ENCODE assay signal across 5 worm cellular contexts in genomic region chrIII:1824264-1824922, ce11.
A peak's percentile ranks its signal among the peaks of the same experiment; 100 is the strongest.
TF ChIP-seq lines count a peak whose summit lies in the region.

Gene pvf-1 (minus strand): TSS chrIII:1824314.
Gene Y39A3CL.7 (plus strand): TSS chrIII:1824919.

TF ChIP-seq in whole organism, L1 larva, 84 proteins besides CTCF, POLR2A, EP300 and RAD21 (continues in another document):
- TF ChIP-seq nhr-90 (tag; optimal IDR thresholded peaks at IDR 0.05; lab: Kevin White, UChicago; ENCODE audit: poor library complexity) (peak; percentile 34), mep-1 (tag; optimal IDR thresholded peaks at IDR 0.05; lab: Kevin White, UChicago) (peak; percentile 33), tbx-2 (tag; optimal IDR thresholded peaks at IDR 0.05; lab: Kevin White, UChicago) (peak; percentile 34), ceh-82 (tag; optimal IDR thresholded peaks at IDR 0.05; lab: Kevin White, UChicago) (peak in 2 of 3 experiments; percentile 18 to 26), lsy-2 (tag; optimal IDR thresholded peaks at IDR 0.05; lab: Kevin White, UChicago) (peak; percentile 49 to 60), swsn-7 (tag; optimal IDR thresholded peaks at IDR 0.05; lab: Kevin White, UChicago) (peak; percentile 57), nhr-19 (GFP tag; conservative IDR thresholded peaks at IDR 0.05; lab: Robert Waterston, UW) (0 out of 2 replicates have a peak, but pooled peaks have one; percentile 33), dsc-1 (tag; optimal IDR thresholded peaks at IDR 0.05; lab: Kevin White, UChicago) (peak; percentile 35), snu-23 (GFP tag; optimal IDR thresholded peaks at IDR 0.05; lab: Kevin White, UChicago) (peak; percentile 62), lin-35 (GFP tag; optimal IDR thresholded peaks at IDR 0.05; lab: Kevin White, UChicago) (peak; percentile 0 to 47), xbp-1 (tag; optimal IDR thresholded peaks at IDR 0.05; lab: Kevin White, UChicago) (peak; percentile 53), nhr-237 (tag; optimal IDR thresholded peaks at IDR 0.05; lab: Kevin White, UChicago) (no peak), ztf-11 (tag; optimal IDR thresholded peaks at IDR 0.05; lab: Kevin White, UChicago) (no peak), ceh-90 (tag; optimal IDR thresholded peaks at IDR 0.05; lab: Kevin White, UChicago) (no peak), nhr-20 (tag; optimal IDR thresholded peaks at IDR 0.05; lab: Kevin White, UChicago) (peak; percentile 34), C16A3.4 (tag; optimal IDR thresholded peaks at IDR 0.05; lab: Kevin White, UChicago) (no peak)

TF ChIP-seq in whole organism, L3 larva, 47 proteins besides CTCF, POLR2A, EP300 and RAD21:
- TF ChIP-seq nfya-1 (tag; optimal IDR thresholded peaks at IDR 0.05; lab: Kevin White, UChicago; ENCODE audit: insufficient read depth) (peak; percentile 42), nhr-76 (tag; optimal IDR thresholded peaks at IDR 0.05; lab: Kevin White, UChicago) (no peak), mdl-1 (tag; optimal IDR thresholded peaks at IDR 0.05; lab: Kevin White, UChicago) (no peak), daf-12 (tag; optimal IDR thresholded peaks at IDR 0.05; lab: Kevin White, UChicago) (no peak), ceh-9 (tag; optimal IDR thresholded peaks at IDR 0.05; lab: Kevin White, UChicago) (no peak), ZK546.5 (tag; optimal IDR thresholded peaks at IDR 0.05; lab: Kevin White, UChicago) (no peak), unc-39 (tag; optimal IDR thresholded peaks at IDR 0.05; lab: Kevin White, UChicago) (no peak), ztf-11 (tag; optimal IDR thresholded peaks at IDR 0.05; lab: Kevin White, UChicago) (no peak), snpc-4 (tag; optimal IDR thresholded peaks at IDR 0.05; lab: Kevin White, UChicago) (no peak), unc-62 (GFP tag; optimal IDR thresholded peaks at IDR 0.05; lab: Kevin White, UChicago) (no peak), jun-1 (tag; optimal IDR thresholded peaks at IDR 0.05; lab: Kevin White, UChicago) (no peak), hmg-11 (tag; optimal IDR thresholded peaks at IDR 0.05; lab: Kevin White, UChicago) (peak; percentile 84), elt-3 (tag; optimal IDR thresholded peaks at IDR 0.05; lab: Kevin White, UChicago) (no peak), nhr-43 (tag; optimal IDR thresholded peaks at IDR 0.05; lab: Kevin White, UChicago; ENCODE audit: poor library complexity, severe bottlenecking) (peak; percentile 43), elt-2 (tag; optimal IDR thresholded peaks at IDR 0.05; lab: Kevin White, UChicago) (peak; percentile 11), ztf-4 (tag; optimal IDR thresholded peaks at IDR 0.05; lab: Kevin White, UChicago) (no peak), ama-1 (optimal IDR thresholded peaks at IDR 0.05; lab: Kevin White, UChicago) (no peak), lsy-12 (tag; optimal IDR thresholded peaks at IDR 0.05; lab: Kevin White, UChicago) (no peak)

TF ChIP-seq in whole organism, early embryonic, 17 proteins besides CTCF, POLR2A, EP300 and RAD21:
- TF ChIP-seq flt-1 (GFP tag; IDR thresholded peaks at IDR 0.05; lab: Robert Waterston, UW) (peak; percentile 59; the same call in 1 of the 2 replicates), B0310.2 (tag; optimal IDR thresholded peaks at IDR 0.05; lab: Kevin White, UChicago) (no peak), ceh-13 (GFP tag; optimal IDR thresholded peaks at IDR 0.05; lab: Kevin White, UChicago) (peak; percentile 20), ceh-36 (tag; optimal IDR thresholded peaks at IDR 0.05; lab: Kevin White, UChicago) (peak; percentile 60), F13C5.2 (tag; optimal IDR thresholded peaks at IDR 0.05; lab: Kevin White, UChicago) (peak; percentile 63), hmg-4 (GFP tag; optimal IDR thresholded peaks at IDR 0.05; lab: Kevin White, UChicago) (peak; percentile 40), pes-1 (GFP tag; IDR thresholded peaks at IDR 0.05; lab: Robert Waterston, UW) (peak; percentile 77), tbx-11 (GFP tag; IDR thresholded peaks at IDR 0.05; lab: Robert Waterston, UW) (peak; percentile 77), scrt-1 (GFP tag; IDR thresholded peaks at IDR 0.05; lab: Robert Waterston, UW) (peak; percentile 68; the same call in 1 of the 2 replicates), tbx-37 (GFP tag; conservative IDR thresholded peaks at IDR 0.05; lab: Robert Waterston, UW) (peak; percentile 52; the same call in 1 of the 2 replicates), hmbx-1 (tag; optimal IDR thresholded peaks at IDR 0.05; lab: Kevin White, UChicago) (no peak), aly-1 (tag; optimal IDR thresholded peaks at IDR 0.05; lab: Kevin White, UChicago) (no peak), ama-1 (optimal IDR thresholded peaks at IDR 0.05; lab: Kevin White, UChicago) (no peak), sea-1 (GFP tag; conservative IDR thresholded peaks at IDR 0.05; lab: Robert Waterston, UW) (peak; percentile 53; the same call in 1 of the 2 replicates), tra-4 (tag; optimal IDR thresholded peaks at IDR 0.05; lab: Kevin White, UChicago) (no peak), ets-7 (tag; optimal IDR thresholded peaks at IDR 0.05; lab: Kevin White, UChicago) (peak; percentile 54), hnd-1 (tag; optimal IDR thresholded peaks at IDR 0.05; lab: Kevin White, UChicago) (peak; percentile 39)

TF ChIP-seq in whole organism, midembryonic, 9 proteins besides CTCF, POLR2A, EP300 and RAD21:
- TF ChIP-seq flt-1 (GFP tag; IDR thresholded peaks at IDR 0.05; lab: Robert Waterston, UW), result peak; percentile 90
- TF ChIP-seq tab-1 (GFP tag; IDR thresholded peaks at IDR 0.05; lab: Robert Waterston, UW), result peak; percentile 88
- TF ChIP-seq ztf-23 (GFP tag; IDR thresholded peaks at IDR 0.05; lab: Robert Waterston, UW), result peak; percentile 77
- peak; percentile 80 for TF ChIP-seq med-1 (GFP tag; optimal IDR thresholded peaks at IDR 0.05; lab: Kevin White, UChicago; ENCODE audit: insufficient read depth)
- TF ChIP-seq ztf-29 (GFP tag; IDR thresholded peaks at IDR 0.05; lab: Robert Waterston, UW), result peak; percentile 29; the same call in 1 of the 2 replicates
- TF ChIP-seq T22C8.4 (GFP tag; IDR thresholded peaks at IDR 0.05; lab: Robert Waterston, UW), result no peak
- no peak for TF ChIP-seq ref-1 (GFP tag; conservative IDR thresholded peaks at IDR 0.05; lab: Robert Waterston, UW)

TF ChIP-seq in whole organism, young adult, 124 proteins besides CTCF, POLR2A, EP300 and RAD21:
- peak; percentile 2 for TF ChIP-seq lin-40 (tag; optimal IDR thresholded peaks at IDR 0.05; lab: Kevin White, UChicago)
- TF ChIP-seq attf-5 (GFP tag; optimal IDR thresholded peaks at IDR 0.05; lab: Kevin White, UChicago), result peak; percentile 42
- TF ChIP-seq lsl-1 (GFP tag; optimal IDR thresholded peaks at IDR 0.05; lab: Kevin White, UChicago), result peak; percentile 37
- peak; percentile 48 for TF ChIP-seq lin-54 (GFP tag; optimal IDR thresholded peaks at IDR 0.05; lab: Kevin White, UChicago)
- peak; percentile 22 for TF ChIP-seq rpc-1 (optimal IDR thresholded peaks at IDR 0.05; lab: Kevin White, UChicago)
- no peak for TF ChIP-seq rpc-1 (tag; optimal IDR thresholded peaks at IDR 0.05; lab: Kevin White, UChicago)
- 0 out of 2 replicates have a peak, but pooled peaks have one; percentile 50 for TF ChIP-seq pbrm-1 (GFP tag; IDR thresholded peaks at IDR 0.05; lab: Robert Waterston, UW)
- peak; percentile 33; the same call in 1 of the 2 replicates for TF ChIP-seq zfh-2 (GFP tag; conservative IDR thresholded peaks at IDR 0.05; lab: Robert Waterston, UW)
- TF ChIP-seq tbp1 (GFP tag; optimal IDR thresholded peaks at IDR 0.05; lab: Kevin White, UChicago), result peak; percentile 26
- TF ChIP-seq cebp-1 (GFP tag; IDR thresholded peaks at IDR 0.05; lab: Robert Waterston, UW), result no peak
- peak; percentile 63 for TF ChIP-seq cebp-1 (tag; optimal IDR thresholded peaks at IDR 0.05; lab: Kevin White, UChicago)
- peak; percentile 39; the same call in 1 of the 2 replicates for TF ChIP-seq attf-3 (GFP tag; conservative IDR thresholded peaks at IDR 0.05; lab: Robert Waterston, UW)
- peak; percentile 10 for TF ChIP-seq ztf-18 (tag; optimal IDR thresholded peaks at IDR 0.05; lab: Kevin White, UChicago)
- no peak for TF ChIP-seq mes-4 (tag; optimal IDR thresholded peaks at IDR 0.05; lab: Kevin White, UChicago)
- TF ChIP-seq mcd-1 (GFP tag; IDR thresholded peaks at IDR 0.05; lab: Robert Waterston, UW), result peak; percentile 55; the same call in 1 of the 2 replicates
- TF ChIP-seq lir-1 (GFP tag; conservative IDR thresholded peaks at IDR 0.05; lab: Robert Waterston, UW), result no peak
- no peak for TF ChIP-seq Y79H2A.3 (GFP tag; conservative IDR thresholded peaks at IDR 0.05; lab: Robert Waterston, UW)
- peak; percentile 59; the same call in 1 of the 2 replicates for TF ChIP-seq B0336.3 (GFP tag; IDR thresholded peaks at IDR 0.05; lab: Robert Waterston, UW)
- TF ChIP-seq ceh-27 (GFP tag; optimal IDR thresholded peaks at IDR 0.05; lab: Kevin White, UChicago), result no peak
- TF ChIP-seq madf-6 (GFP tag; IDR thresholded peaks at IDR 0.05; lab: Robert Waterston, UW), result peak; percentile 26; the same call in 1 of the 2 replicates
- no peak for TF ChIP-seq Y53F4B.3 (GFP tag; IDR thresholded peaks at IDR 0.05; lab: Robert Waterston, UW)
- peak; percentile 68 for TF ChIP-seq dox-1 (GFP tag; IDR thresholded peaks at IDR 0.05; lab: Robert Waterston, UW)
- TF ChIP-seq nfyb-1 (GFP tag; IDR thresholded peaks at IDR 0.05; lab: Robert Waterston, UW), result 0 out of 2 replicates have a peak, but pooled peaks have one; percentile 27
- TF ChIP-seq Y67H2A.10 (GFP tag; conservative IDR thresholded peaks at IDR 0.05; lab: Robert Waterston, UW), result no peak
- no peak for TF ChIP-seq gei-17 (GFP tag; optimal IDR thresholded peaks at IDR 0.05; lab: Kevin White, UChicago)
- no peak for TF ChIP-seq egl-18 (GFP tag; IDR thresholded peaks at IDR 0.05; lab: Robert Waterston, UW)
- TF ChIP-seq athp-1 (tag; optimal IDR thresholded peaks at IDR 0.05; lab: Kevin White, UChicago), result no peak
- TF ChIP-seq F23B12.7 (tag; optimal IDR thresholded peaks at IDR 0.05; lab: Kevin White, UChicago; ENCODE audit: insufficient read depth), result peak; percentile 17
- TF ChIP-seq aptf-2 (GFP tag; conservative IDR thresholded peaks at IDR 0.05; lab: Robert Waterston, UW), result 0 out of 2 replicates have a peak, but pooled peaks have one; percentile 6
- peak; percentile 66 for TF ChIP-seq snpc-1.3 (tag; optimal IDR thresholded peaks at IDR 0.05; lab: Kevin White, UChicago; ENCODE audit: insufficient read depth)
- peak; percentile 25 for TF ChIP-seq efl-1 (GFP tag; optimal IDR thresholded peaks at IDR 0.05; lab: Kevin White, UChicago)

Comparison
In these comparisons a context has a peak if more than half of its experiments do, and no peak if none do; other contexts are left out.
1. Of the 8 proteins assayed by ChIP-seq in both whole organism, young adult and whole organism, L1 larva: peak only in whole organism, young adult: none; only in whole organism, L1 larva: dpl-1, lin-35, nhr-90 and unc-130; in both: efl-1; in neither: 3.